Fruit fly (Drosophila melanogaster): Measurements from ENCODE around the gene RnpS1.

The RnpS1 gene

dm6 chr3R:9504355-9504754 is 47.5 kb upstream of the RnpS1 start, which contains the start of gene CG8149 (continued):
- TF ChIP-seq ATbp (GFP tag; optimal IDR thresholded peaks at IDR 0.05), result no peak
- TF ChIP-seq CG2889 (GFP tag; IDR thresholded peaks at IDR 0.05), result no peak
- peak; percentile 76 for TF ChIP-seq MESR4 (GFP tag; optimal IDR thresholded peaks at IDR 0.05)
- TF ChIP-seq CG7745 (tag; optimal IDR thresholded peaks at IDR 0.05), result peak; percentile 19
- no peak for TF ChIP-seq Hey (tag; optimal IDR thresholded peaks at IDR 0.05)
- TF ChIP-seq chinmo (GFP tag; IDR thresholded peaks at IDR 0.05; ENCODE audit: partially characterized antibody), result 0 out of 4 replicates have a peak, but pooled peaks have one; percentile 36
- TF ChIP-seq h (optimal IDR thresholded peaks at IDR 0.05), result no peak
- no peak for TF ChIP-seq Sry-β (GFP tag; optimal IDR thresholded peaks at IDR 0.05)
- TF ChIP-seq pnt (GFP tag; optimal IDR thresholded peaks at IDR 0.05), result no peak
- TF ChIP-seq CG6854 (GFP tag; optimal IDR thresholded peaks at IDR 0.05), result no peak
- no peak for TF ChIP-seq CG6654 (GFP tag; optimal IDR thresholded peaks at IDR 0.05)
- TF ChIP-seq ssp (GFP tag; IDR thresholded peaks at IDR 0.05), result no peak
- TF ChIP-seq lilli (GFP tag; optimal IDR thresholded peaks at IDR 0.05), result peak; percentile 5
- TF ChIP-seq CG7839 (tag; optimal IDR thresholded peaks at IDR 0.05), result no peak
- TF ChIP-seq CG5245 (GFP tag; optimal IDR thresholded peaks at IDR 0.05), result no peak
- peak; percentile 36 for TF ChIP-seq gro (GFP tag; optimal IDR thresholded peaks at IDR 0.05)
- TF ChIP-seq scrt (GFP tag; optimal IDR thresholded peaks at IDR 0.05), result no peak
- no peak for TF ChIP-seq CG8765 (GFP tag; IDR thresholded peaks at IDR 0.05)
- TF ChIP-seq pzg (GFP tag; optimal IDR thresholded peaks at IDR 0.05), result peak; percentile 76
- TF ChIP-seq salm (tag; optimal IDR thresholded peaks at IDR 0.05), result peak; percentile 20
- no peak for TF ChIP-seq Oaz (GFP tag; IDR thresholded peaks at IDR 0.05)
- TF ChIP-seq CG13894 (tag; optimal IDR thresholded peaks at IDR 0.05), result peak; percentile 47
- TF ChIP-seq btn (GFP tag; optimal IDR thresholded peaks at IDR 0.05), result no peak
- no peak for TF ChIP-seq CG17328 (GFP tag; IDR thresholded peaks at IDR 0.05)
- peak; percentile 25 for TF ChIP-seq CG17568 (GFP tag; optimal IDR thresholded peaks at IDR 0.05)
- TF ChIP-seq stwl (tag; optimal IDR thresholded peaks at IDR 0.05), result peak; percentile 80
- no peak for TF ChIP-seq Hr78 (GFP tag; optimal IDR thresholded peaks at IDR 0.05)
- peak; percentile 4 for TF ChIP-seq nau (GFP tag; optimal IDR thresholded peaks at IDR 0.05)
- peak; percentile 41 for TF ChIP-seq sug (tag; optimal IDR thresholded peaks at IDR 0.05)
- TF ChIP-seq CG15073 (GFP tag; optimal IDR thresholded peaks at IDR 0.05), result no peak
- TF ChIP-seq Mrtf (GFP tag; IDR thresholded peaks at IDR 0.05), result no peak
- TF ChIP-seq CG33557 (GFP tag; optimal IDR thresholded peaks at IDR 0.05), result no peak
- no peak for TF ChIP-seq CG7271 (tag; optimal IDR thresholded peaks at IDR 0.05)
- TF ChIP-seq HLHmδ (GFP tag; optimal IDR thresholded peaks at IDR 0.05), result no peak
- TF ChIP-seq CG12104 (GFP tag; optimal IDR thresholded peaks at IDR 0.05), result no peak
- TF ChIP-seq ac (GFP tag; optimal IDR thresholded peaks at IDR 0.05), result no peak
- TF ChIP-seq CG3838 (GFP tag; optimal IDR thresholded peaks at IDR 0.05), result no peak
- TF ChIP-seq Jarid2 (GFP tag; optimal IDR thresholded peaks at IDR 0.05), result no peak
- TF ChIP-seq exex (tag; optimal IDR thresholded peaks at IDR 0.05), result peak; percentile 59
- no peak for TF ChIP-seq CG11398 (GFP tag; optimal IDR thresholded peaks at IDR 0.05)
- TF ChIP-seq CoRest (tag; optimal IDR thresholded peaks at IDR 0.05), result peak; percentile 52
- TF ChIP-seq CG2712 (tag; optimal IDR thresholded peaks at IDR 0.05), result peak; percentile 35
- peak; percentile 83 for TF ChIP-seq nerfin-2 (GFP tag; IDR thresholded peaks at IDR 0.05; ENCODE audit: partially characterized antibody)
- TF ChIP-seq so (GFP tag; IDR thresholded peaks at IDR 0.05), result no peak
- TF ChIP-seq Dek (tag; optimal IDR thresholded peaks at IDR 0.05), result no peak
- no peak for TF ChIP-seq Spps (tag; optimal IDR thresholded peaks at IDR 0.05)
- no peak for TF ChIP-seq zfh2 (GFP tag; optimal IDR thresholded peaks at IDR 0.05)
- peak; percentile 98 for TF ChIP-seq CG13287 (GFP tag; IDR thresholded peaks at IDR 0.05; ENCODE audit: partially characterized antibody)
- TF ChIP-seq pros (GFP tag; optimal IDR thresholded peaks at IDR 0.05), result no peak
- no peak for TF ChIP-seq C15 (GFP tag; IDR thresholded peaks at IDR 0.05)
- peak; percentile 24 for TF ChIP-seq Nf-YC (tag; optimal IDR thresholded peaks at IDR 0.05)
